Worm (Caenorhabditis elegans) whole organism, young adult: ENCODE data around the gene arrd-17.

Source experiments
- attf-6 ChIP-seq: fragments of 200-800 bp; sonication (Bioruptor generic); IDR thresholded peaks from 2 replicates; pipeline ENCODE4 v1.3.6; 2022; ENCODE audit warnings: missing genetic modification reagents, missing genetic modification characterization, missing compliant biosample characterization
- ets-4 ChIP-seq: fragments of 200-800 bp; sonication (Bioruptor generic); optimal IDR thresholded peaks from 2 replicates; lab custom pipeline; 2018; ENCODE audit warnings: mild to moderate bottlenecking, missing genetic modification characterization, missing compliant biosample characterization
- rpc-1 ChIP-seq, 2 experiments: fragments of 150-350 bp in 1 of 2; sonication (generic microtip) in 1 of 2; optimal IDR thresholded peaks; 2 replicates each; lab custom pipeline; 2014 to 2018; ENCODE audit warnings: missing biosample characterization in 1 of 2, missing genetic modification characterization in 1 of 2, missing genetic modification reagents in 1 of 2, missing genotype in 1 of 2
- unc-130 ChIP-seq: sonication (generic microtip); optimal IDR thresholded peaks from 2 replicates; lab custom pipeline; 2016; ENCODE audit warnings: missing genetic modification reagents, missing genetic modification characterization, missing compliant biosample characterization
- ztf-28 ChIP-seq: fragments of 200-800 bp; sonication (Bioruptor generic); IDR thresholded peaks from 2 replicates; pipeline ENCODE4 v1.3.6; 2022; ENCODE audit warnings: missing genetic modification reagents, missing genetic modification characterization, missing compliant biosample characterization

DNA sequence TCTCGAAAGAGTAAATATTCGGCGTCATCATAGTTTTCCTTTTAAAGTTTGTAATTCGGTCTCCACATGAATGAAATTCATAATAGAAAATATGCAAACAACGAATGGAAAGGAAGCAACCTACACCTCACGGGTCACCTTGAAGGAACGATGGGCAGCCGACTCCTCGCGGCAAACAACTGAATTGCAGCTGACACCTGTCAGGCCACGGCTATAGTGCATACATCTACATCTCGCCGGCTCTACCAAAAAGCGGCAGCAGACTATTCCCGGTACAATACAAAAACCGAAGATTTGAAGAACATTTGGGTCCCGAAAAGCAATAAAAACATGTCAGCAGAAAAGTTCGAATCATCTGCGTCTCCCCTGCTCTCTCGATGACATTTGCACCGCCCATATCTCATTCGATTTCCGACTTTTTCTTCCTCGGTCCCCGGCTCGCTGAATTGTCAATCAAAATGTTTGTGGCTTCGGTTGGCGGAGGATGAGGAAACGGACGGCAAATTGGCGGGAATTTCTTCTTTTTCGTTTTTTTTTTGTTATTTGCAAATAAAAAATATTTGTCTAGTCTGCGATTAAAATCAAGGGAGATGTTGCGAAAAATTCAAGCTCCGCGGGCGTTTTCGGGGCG lies 5.2 kb upstream of the arrd-17 start:
- TF ChIP-seq ets-4 (GFP tag; lab: Kevin White, UChicago) = no peak
- TF ChIP-seq ztf-28 (GFP tag; lab: Robert Waterston, UW) = no peak
- TF ChIP-seq attf-6 (GFP tag; lab: Robert Waterston, UW) = no peak
- TF ChIP-seq unc-130 (GFP tag; lab: Kevin White, UChicago) = no peak
- TF ChIP-seq rpc-1 (optimal IDR thresholded peaks at IDR 0.05; lab: Kevin White, UChicago) = no peak
- no peak for TF ChIP-seq rpc-1 (tag; optimal IDR thresholded peaks at IDR 0.05; lab: Kevin White, UChicago)
